Worm (Caenorhabditis elegans) whole organism, L2 larva: ENCODE data around the gene ephx-1.

Source experiments
- C34F6.9 ChIP-seq: fragments of 150-350 bp; optimal IDR thresholded peaks from 2 replicates; lab custom pipeline; 2014; ENCODE audit warnings: missing biosample characterization, missing genetic modification characterization
- F13H6.1 ChIP-seq: sonication (generic microtip); optimal IDR thresholded peaks from 2 replicates; lab custom pipeline; 2016; ENCODE audit warnings: missing genetic modification characterization, missing compliant biosample characterization
- alr-1 ChIP-seq: fragments of 150-350 bp; optimal IDR thresholded peaks from 2 replicates; lab custom pipeline; 2014; ENCODE audit warnings: missing biosample characterization, missing genetic modification characterization
- aly-2 ChIP-seq: fragments of 150-350 bp; optimal IDR thresholded peaks from 2 replicates; lab custom pipeline; 2014; ENCODE audit warnings: missing biosample characterization, missing genetic modification characterization
- ama-1 ChIP-seq: fragments of 150-350 bp; optimal IDR thresholded peaks from 2 replicates; lab custom pipeline; 2018; ENCODE audit warnings: inconsistent platforms
- blmp-1 ChIP-seq: sonication (generic microtip); optimal IDR thresholded peaks from 2 replicates; lab custom pipeline; 2017; ENCODE audit warnings: missing genetic modification characterization, mild to moderate bottlenecking, missing compliant biosample characterization, antibody characterized with exemption, moderate library complexity; ENCODE audit not compliant: insufficient read depth
- ceh-16 ChIP-seq: fragments of 150-350 bp; optimal IDR thresholded peaks from 2 replicates; lab custom pipeline; 2014; ENCODE audit warnings: missing biosample characterization, missing genetic modification characterization
- ceh-82 ChIP-seq: fragments of 150-350 bp; optimal IDR thresholded peaks from 2 replicates; lab custom pipeline; 2014; ENCODE audit warnings: missing biosample characterization, missing genetic modification characterization
- crh-2 ChIP-seq: sonication (generic microtip); optimal IDR thresholded peaks from 2 replicates; lab custom pipeline; 2017; ENCODE audit warnings: missing biosample characterization, missing genetic modification characterization
- dmd-4 ChIP-seq: sonication (generic microtip); optimal IDR thresholded peaks from 2 replicates; lab custom pipeline; 2017; ENCODE audit warnings: missing biosample characterization, missing genetic modification characterization
- egl-27 ChIP-seq: sonication (generic microtip); optimal IDR thresholded peaks from 3 replicates; lab custom pipeline; 2017; ENCODE audit warnings: missing biosample characterization, missing genetic modification reagents, missing genetic modification characterization
- fos-1 ChIP-seq: fragments of 150-350 bp; optimal IDR thresholded peaks from 2 replicates; lab custom pipeline; 2014; ENCODE audit warnings: missing biosample characterization, missing genetic modification characterization
- gmeb-1 ChIP-seq: fragments of 150-350 bp; optimal IDR thresholded peaks from 2 replicates; lab custom pipeline; 2014; ENCODE audit warnings: missing biosample characterization, missing genetic modification characterization
- lin-13 ChIP-seq: fragments of 150-350 bp; optimal IDR thresholded peaks from 2 replicates; lab custom pipeline; 2014; ENCODE audit warnings: missing biosample characterization, missing genetic modification reagents, missing genetic modification characterization
- lin-39 ChIP-seq: fragments of 150-350 bp; optimal IDR thresholded peaks from 2 replicates; lab custom pipeline; 2014; ENCODE audit warnings: missing biosample characterization, missing genetic modification reagents, missing genetic modification characterization
- lsy-2 ChIP-seq, 2 experiments: fragments of 150-350 bp in 1 of 2; sonication (generic microtip) in 1 of 2; optimal IDR thresholded peaks; 2 replicates each; lab custom pipeline; 2014 to 2017; ENCODE audit warnings: missing biosample characterization in 2 of 2, missing genetic modification characterization in 2 of 2
- mab-5 ChIP-seq: fragments of 150-350 bp; optimal IDR thresholded peaks from 2 replicates; lab custom pipeline; 2014; ENCODE audit warnings: missing biosample characterization, missing genetic modification characterization
- mbf-1 ChIP-seq: sonication (generic microtip); optimal IDR thresholded peaks from 2 replicates; lab custom pipeline; 2017; ENCODE audit warnings: missing biosample characterization, missing genetic modification characterization
- mdl-1 ChIP-seq, 2 experiments: fragments of 150-350 bp in 1 of 2; sonication (generic microtip) in 1 of 2; optimal IDR thresholded peaks; 2 replicates each; lab custom pipeline; 2017; ENCODE audit warnings: missing biosample characterization in 2 of 2, missing genetic modification characterization in 2 of 2
- nhr-129 ChIP-seq: fragments of 150-350 bp; optimal IDR thresholded peaks from 2 replicates; lab custom pipeline; 2014; ENCODE audit warnings: missing biosample characterization, missing genetic modification characterization
- nhr-21 ChIP-seq: fragments of 150-350 bp; optimal IDR thresholded peaks from 2 replicates; lab custom pipeline; 2014; ENCODE audit warnings: missing biosample characterization, missing genetic modification characterization
- nhr-23 ChIP-seq: fragments of 150-350 bp; optimal IDR thresholded peaks from 2 replicates; lab custom pipeline; 2014; ENCODE audit warnings: missing biosample characterization, missing genetic modification reagents, missing genetic modification characterization
- nhr-237 ChIP-seq: fragments of 150-350 bp; optimal IDR thresholded peaks from 2 replicates; lab custom pipeline; 2014; ENCODE audit warnings: missing biosample characterization, missing genetic modification characterization
- nhr-25 ChIP-seq: fragments of 150-350 bp; sonication (generic microtip); optimal IDR thresholded peaks from 3 replicates; lab custom pipeline; 2014; ENCODE audit warnings: missing biosample characterization, missing genetic modification characterization
- nhr-77 ChIP-seq: fragments of 150-350 bp; optimal IDR thresholded peaks from 2 replicates; lab custom pipeline; 2014; ENCODE audit warnings: missing biosample characterization, missing genetic modification characterization
- peb-1 ChIP-seq: fragments of 150-350 bp; optimal IDR thresholded peaks from 2 replicates; lab custom pipeline; 2014; ENCODE audit warnings: missing biosample characterization, missing genetic modification characterization
- sem-4 ChIP-seq: fragments of 150-350 bp; optimal IDR thresholded peaks from 2 replicates; lab custom pipeline; 2014; ENCODE audit warnings: missing biosample characterization, missing genetic modification reagents, missing genetic modification characterization
- skn-1 ChIP-seq: sonication (generic microtip); optimal IDR thresholded peaks from 2 replicates; lab custom pipeline; 2017; ENCODE audit warnings: missing biosample characterization, missing genetic modification characterization
- sma-3 ChIP-seq: sonication (generic microtip); optimal IDR thresholded peaks from 2 replicates; lab custom pipeline; 2016; ENCODE audit warnings: missing genetic modification reagents, missing genetic modification characterization, missing compliant biosample characterization
- sma-9 ChIP-seq, 2 experiments: fragments of 150-350 bp in 1 of 2; sonication (generic microtip) in 1 of 2; optimal IDR thresholded peaks; 2 replicates each; lab custom pipeline; 2014 to 2016; ENCODE audit warnings: missing genetic modification characterization in 2 of 2, mild to moderate bottlenecking in 1 of 2, missing biosample characterization in 1 of 2, missing compliant biosample characterization in 1 of 2, missing genetic modification reagents in 1 of 2, moderate library complexity in 1 of 2
- snpc-4 ChIP-seq: fragments of 150-350 bp; optimal IDR thresholded peaks from 2 replicates; lab custom pipeline; 2014; ENCODE audit warnings: missing biosample characterization, missing genetic modification characterization
- unc-39 ChIP-seq: fragments of 150-350 bp; optimal IDR thresholded peaks from 2 replicates; lab custom pipeline; 2014; ENCODE audit warnings: missing biosample characterization, missing genetic modification characterization
- unc-55 ChIP-seq: fragments of 150-350 bp; sonication (generic microtip); optimal IDR thresholded peaks from 3 replicates; lab custom pipeline; 2014; ENCODE audit warnings: missing biosample characterization, missing genetic modification reagents, missing genetic modification characterization
- unc-62 ChIP-seq: fragments of 150-350 bp; optimal IDR thresholded peaks from 2 replicates; lab custom pipeline; 2014; ENCODE audit warnings: missing biosample characterization, missing genetic modification reagents, missing genetic modification characterization
- zag-1 ChIP-seq: fragments of 150-350 bp; optimal IDR thresholded peaks from 2 replicates; lab custom pipeline; 2014; ENCODE audit warnings: missing biosample characterization, missing genetic modification characterization
- ztf-11 ChIP-seq: sonication (generic microtip); optimal IDR thresholded peaks from 2 replicates; lab custom pipeline; 2017; ENCODE audit warnings: missing biosample characterization, missing genetic modification characterization
- ztf-4 ChIP-seq: fragments of 150-350 bp; optimal IDR thresholded peaks from 2 replicates; lab custom pipeline; 2014; ENCODE audit warnings: missing biosample characterization, missing genetic modification characterization

Gene ephx-1

DNA sequence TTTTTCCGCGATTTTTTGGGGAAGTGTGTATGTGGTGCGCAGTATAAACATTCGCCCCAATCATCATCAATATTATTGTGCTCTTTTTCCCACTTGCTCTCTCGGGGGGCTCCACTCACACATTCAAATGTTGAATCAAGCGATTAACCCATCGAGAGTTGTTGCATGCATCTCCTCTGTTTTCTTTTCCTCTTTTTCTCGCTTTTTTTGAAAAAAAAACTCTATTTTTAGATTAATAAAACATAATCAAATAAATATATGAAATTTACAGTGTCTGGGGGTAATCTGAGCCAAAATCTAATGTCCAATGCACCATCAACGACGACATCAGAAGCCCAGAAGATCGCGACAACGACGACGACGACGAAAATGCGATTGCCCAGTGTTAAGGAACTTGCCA lies at the start of gene ephx-1:
ephx-1 (plus strand) TSS at position 301 of the 400 bp plus-strand sequence.
- TF ChIP-seq ceh-16, result no peak
- no peak for TF ChIP-seq lsy-2 (tag; optimal IDR thresholded peaks at IDR 0.05; lab: Kevin White, UChicago)
- no peak for TF ChIP-seq snpc-4 (tag; lab: Kevin White, UChicago)
- TF ChIP-seq nhr-25 (tag; lab: Kevin White, UChicago), result no peak
- no peak for TF ChIP-seq nhr-77 (tag; lab: Kevin White, UChicago)
- no peak for TF ChIP-seq gmeb-1
- no peak for TF ChIP-seq unc-62
- TF ChIP-seq nhr-21 (tag; lab: Kevin White, UChicago), result no peak
- no peak for TF ChIP-seq egl-27 (tag; lab: Kevin White, UChicago)
- TF ChIP-seq, all 48 proteins: peak for 0

ce11 chrII:3955938-3956337 lies 48.8 kb upstream of the ephx-1 start:
- no peak for TF ChIP-seq snpc-4 (tag; lab: Kevin White, UChicago)
- TF ChIP-seq sma-9 (GFP tag; optimal IDR thresholded peaks at IDR 0.05; lab: Kevin White, UChicago), result peak; percentile 24
- no peak for TF ChIP-seq sma-9 (tag; optimal IDR thresholded peaks at IDR 0.05; lab: Kevin White, UChicago)
- no peak for TF ChIP-seq unc-62
- TF ChIP-seq unc-55 (GFP tag; lab: Kevin White, UChicago), result peak; percentile 41
- TF ChIP-seq ceh-16, result no peak
- TF ChIP-seq ama-1 (lab: Kevin White, UChicago), result no peak
- no peak for TF ChIP-seq fos-1 (tag; lab: Kevin White, UChicago)
- TF ChIP-seq, all 48 proteins: peak for 2

DNA sequence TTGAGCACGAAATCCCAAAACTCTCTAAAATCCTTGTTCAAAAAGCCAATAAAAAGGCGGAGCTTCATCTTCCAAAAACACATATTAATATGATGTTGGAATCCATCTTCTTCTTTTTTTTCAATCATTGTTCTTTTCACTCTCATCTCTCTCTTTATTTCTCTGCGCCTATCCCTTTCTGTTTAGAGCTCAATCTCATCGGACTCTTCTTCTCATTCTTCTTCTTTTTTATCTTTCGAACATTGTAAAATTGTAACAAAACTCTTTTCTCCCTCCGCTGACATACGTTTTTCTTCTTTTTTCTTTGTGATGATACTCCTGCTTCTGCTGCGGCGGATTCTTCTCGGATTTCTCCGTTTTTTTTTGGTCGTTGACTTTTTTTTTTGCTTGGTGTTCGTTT lies 48.0 kb upstream of the ephx-1 start:
- peak; percentile 6 for TF ChIP-seq zag-1
- peak; percentile 27 for TF ChIP-seq unc-55 (GFP tag; lab: Kevin White, UChicago)
- TF ChIP-seq skn-1 (tag; lab: Kevin White, UChicago), result no peak
- no peak for TF ChIP-seq nhr-129
- no peak for TF ChIP-seq sma-3 (GFP tag; lab: Kevin White, UChicago)
- peak; percentile 5 for TF ChIP-seq crh-2 (tag; lab: Kevin White, UChicago)
- no peak for TF ChIP-seq peb-1 (tag; lab: Kevin White, UChicago)
- no peak for TF ChIP-seq unc-39 (tag; lab: Kevin White, UChicago)
- TF ChIP-seq sma-9 (GFP tag; optimal IDR thresholded peaks at IDR 0.05; lab: Kevin White, UChicago), result peak; percentile 44
- no peak for TF ChIP-seq sma-9 (tag; optimal IDR thresholded peaks at IDR 0.05; lab: Kevin White, UChicago)
- no peak for TF ChIP-seq ztf-11 (tag; lab: Kevin White, UChicago)
- no peak for TF ChIP-seq blmp-1 (tag; lab: Kevin White, UChicago)
- no peak for TF ChIP-seq ceh-82
- peak; percentile 66 for TF ChIP-seq sem-4 (tag; lab: Kevin White, UChicago)
- TF ChIP-seq C34F6.9 (tag; lab: Kevin White, UChicago), result peak; percentile 76
- no peak for TF ChIP-seq dmd-4 (tag; lab: Kevin White, UChicago)
- peak in 1 of 2 experiments; percentile 50 for TF ChIP-seq lsy-2 (tag; optimal IDR thresholded peaks at IDR 0.05; lab: Kevin White, UChicago)
- TF ChIP-seq nhr-237 (tag; lab: Kevin White, UChicago), result no peak
- TF ChIP-seq F13H6.1 (tag; lab: Kevin White, UChicago), result peak; percentile 47
- TF ChIP-seq mab-5, result peak; percentile 14
- TF ChIP-seq nhr-21 (tag; lab: Kevin White, UChicago), result no peak
- TF ChIP-seq, all 48 proteins: peak for 9

DNA sequence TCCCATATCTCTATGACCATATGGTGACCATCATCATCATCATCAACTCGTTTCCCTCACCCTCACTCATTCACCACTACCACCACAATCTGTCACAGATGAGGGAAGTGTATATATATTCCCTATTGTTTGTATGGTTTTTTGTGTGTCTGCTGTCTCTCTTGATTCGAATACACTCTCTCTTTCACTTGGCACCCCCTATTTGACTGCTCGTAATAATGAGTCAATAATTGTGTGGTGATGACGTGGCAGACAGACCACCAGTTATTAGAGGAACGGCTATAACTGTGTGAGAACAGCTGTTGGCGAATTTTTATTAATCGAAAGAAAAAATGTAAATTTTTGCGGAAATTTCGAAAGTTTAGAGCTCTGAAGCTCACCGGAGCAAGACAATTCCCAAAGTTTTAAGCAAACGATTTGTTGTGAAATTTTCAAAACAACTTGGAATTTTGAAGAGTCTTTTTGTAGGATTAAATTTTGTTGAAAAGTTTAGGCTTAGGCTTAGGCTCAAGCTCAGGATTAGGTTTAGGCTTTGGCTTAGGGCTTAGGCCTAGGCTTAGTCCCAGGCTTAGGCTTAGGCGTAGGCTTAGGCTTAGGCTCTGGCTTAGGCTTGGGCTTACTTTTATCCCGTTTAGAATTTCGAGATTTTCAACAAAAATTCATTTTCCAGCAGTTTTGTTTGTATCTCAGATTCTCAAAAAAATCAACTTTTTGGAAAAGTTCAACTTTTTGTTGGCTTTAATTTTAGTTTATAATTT lies 47.1 kb upstream of the ephx-1 start:
- TF ChIP-seq lin-39 (tag; lab: Kevin White, UChicago) (no peak), C34F6.9 (tag; lab: Kevin White, UChicago) (no peak), gmeb-1 (peak; percentile 5), unc-55 (GFP tag; lab: Kevin White, UChicago) (no peak), nhr-77 (tag; lab: Kevin White, UChicago) (no peak), mab-5 (no peak), crh-2 (tag; lab: Kevin White, UChicago) (peak; percentile 61)
- TF ChIP-seq, all 48 proteins: peak for 2

DNA sequence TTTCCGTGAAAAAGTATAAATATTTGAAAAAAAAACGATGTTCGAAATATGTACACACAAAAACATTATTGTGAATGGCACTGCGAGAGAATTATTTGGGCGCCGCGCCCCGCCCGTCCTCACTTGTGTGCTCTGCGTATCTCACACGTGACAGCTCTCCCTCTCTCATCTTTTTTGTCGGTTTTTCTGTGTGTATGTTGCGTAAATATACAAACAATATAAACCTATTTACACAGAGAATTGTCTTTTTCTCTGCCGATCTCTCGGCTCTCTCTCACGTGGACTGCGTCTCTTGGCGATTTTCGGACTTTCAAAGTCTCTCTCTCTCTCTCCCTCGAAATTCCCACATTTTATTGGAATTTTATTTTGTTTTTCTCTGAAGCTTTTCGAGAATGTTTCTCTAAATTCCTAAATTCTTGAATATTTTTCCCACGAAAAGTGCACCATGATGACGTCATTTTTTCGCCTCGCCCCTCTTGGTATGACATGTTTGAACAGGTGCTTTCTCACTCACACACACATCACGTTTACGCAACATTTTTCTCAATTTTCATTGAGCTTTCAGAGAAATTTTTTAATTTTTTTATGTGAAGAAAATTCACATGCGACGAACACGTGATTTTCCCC lies 45.9 kb upstream of the ephx-1 start:
- peak; percentile 71 for TF ChIP-seq nhr-129
- no peak for TF ChIP-seq sem-4 (tag; lab: Kevin White, UChicago)
- peak; percentile 67 for TF ChIP-seq ztf-4 (tag; lab: Kevin White, UChicago)
- no peak for TF ChIP-seq mbf-1 (tag; lab: Kevin White, UChicago)
- TF ChIP-seq lsy-2 (tag; optimal IDR thresholded peaks at IDR 0.05; lab: Kevin White, UChicago), result peak; percentile 33 to 81
- TF ChIP-seq ceh-82, result no peak
- peak; percentile 69 for TF ChIP-seq egl-27 (tag; lab: Kevin White, UChicago)
- TF ChIP-seq aly-2 (tag; lab: Kevin White, UChicago), result no peak
- no peak for TF ChIP-seq peb-1 (tag; lab: Kevin White, UChicago)
- peak; percentile 70 for TF ChIP-seq unc-55 (GFP tag; lab: Kevin White, UChicago)
- TF ChIP-seq nhr-23 (tag; lab: Kevin White, UChicago), result no peak
- peak; percentile 77 for TF ChIP-seq crh-2 (tag; lab: Kevin White, UChicago)
- no peak for TF ChIP-seq unc-39 (tag; lab: Kevin White, UChicago)
- no peak for TF ChIP-seq ztf-11 (tag; lab: Kevin White, UChicago)
- TF ChIP-seq ama-1 (lab: Kevin White, UChicago), result peak; percentile 18
- TF ChIP-seq skn-1 (tag; lab: Kevin White, UChicago), result peak; percentile 27
- TF ChIP-seq nhr-21 (tag; lab: Kevin White, UChicago), result peak; percentile 42
- peak; percentile 80 to 94 for TF ChIP-seq mdl-1 (tag; optimal IDR thresholded peaks at IDR 0.05; lab: Kevin White, UChicago)
- peak; percentile 56 for TF ChIP-seq mab-5
- TF ChIP-seq fos-1 (tag; lab: Kevin White, UChicago), result peak; percentile 55
- TF ChIP-seq nhr-77 (tag; lab: Kevin White, UChicago), result no peak
- no peak for TF ChIP-seq lin-13 (GFP tag; lab: Kevin White, UChicago)
- peak; percentile 96 for TF ChIP-seq F13H6.1 (tag; lab: Kevin White, UChicago)
- peak; percentile 95 for TF ChIP-seq sma-9 (GFP tag; optimal IDR thresholded peaks at IDR 0.05; lab: Kevin White, UChicago)
- no peak for TF ChIP-seq sma-9 (tag; optimal IDR thresholded peaks at IDR 0.05; lab: Kevin White, UChicago)
- TF ChIP-seq C34F6.9 (tag; lab: Kevin White, UChicago), result peak; percentile 76
- no peak for TF ChIP-seq alr-1
- no peak for TF ChIP-seq ceh-16
